Fruit fly (Drosophila melanogaster) Kc167 (cell line): ENCODE results near the gene ttk.

Experiments
- Myc ChIP-seq: fragments of >200 bp; optimal IDR thresholded peaks from 2 replicates; lab custom pipeline; 2017; ENCODE audit warnings: missing external identifiers
- Sin3A ChIP-seq: fragments of >200 bp; optimal IDR thresholded peaks from 2 replicates; lab custom pipeline; 2018; ENCODE audit warnings: missing external identifiers
- insv ChIP-seq: fragments of >200 bp; optimal IDR thresholded peaks from 3 replicates; lab custom pipeline; 2018; ENCODE audit warnings: missing external identifiers
- psq ChIP-seq: fragments of >200 bp; optimal IDR thresholded peaks from 2 replicates; lab custom pipeline; 2017; ENCODE audit warnings: missing external identifiers
- ttk ChIP-seq: sonication (Bioruptor generic); optimal IDR thresholded peaks from 2 replicates; lab custom pipeline; 2017; ENCODE audit warnings: missing external identifiers

- TF ChIP-seq psq (lab: Kevin White, UChicago): no peak
- no peak for TF ChIP-seq Myc (lab: Kevin White, UChicago)
- no peak for TF ChIP-seq ttk (lab: Kevin White, UChicago)
- TF ChIP-seq Sin3A (lab: Kevin White, UChicago): no peak
- no peak for TF ChIP-seq insv
Observed at dm6 chr3R:31771790-31772576, 58.3 kb downstream of the ttk start, which contains the start of the genes betaGlu and sip3.
